Fruit fly (Drosophila melanogaster) whole organism, wandering third instar larva: Measurements from ENCODE around the gene Eig71Eh.

Source experiments
- Abd-B ChIP-seq: fragments of >200 bp; optimal IDR thresholded peaks from 2 replicates; lab custom pipeline; 2017; ENCODE audit warnings: missing biosample characterization, missing genetic modification characterization
- CG32264 ChIP-seq: fragments of 200-800 bp; sonication (Bioruptor generic); optimal IDR thresholded peaks from 2 replicates; lab custom pipeline; 2016; ENCODE audit warnings: missing biosample characterization, missing genetic modification characterization
- CG9705 ChIP-seq: fragments of 200-800 bp; sonication (Bioruptor generic); optimal IDR thresholded peaks from 2 replicates; lab custom pipeline; 2018; ENCODE audit warnings: missing biosample characterization, mild to moderate bottlenecking, missing genetic modification characterization
- Dfd ChIP-seq: fragments of >200 bp; optimal IDR thresholded peaks from 2 replicates; lab custom pipeline; 2017; ENCODE audit warnings: missing biosample characterization, missing genetic modification characterization
- Dif ChIP-seq: fragments of 200-275, 200-300 bp; sonication (Bioruptor generic); optimal IDR thresholded peaks from 2 replicates; lab custom pipeline; 2018; ENCODE audit warnings: missing biosample characterization, missing genetic modification characterization; ENCODE audit not compliant: partially characterized antibody
- GATAd ChIP-seq: sonication (Bioruptor generic); optimal IDR thresholded peaks from 2 replicates; lab custom pipeline; 2016; ENCODE audit warnings: missing biosample characterization, missing genetic modification characterization
- HLH106 ChIP-seq: fragments of 200-800 bp; optimal IDR thresholded peaks from 3 replicates; lab custom pipeline; 2019; ENCODE audit warnings: missing biosample characterization, mild to moderate bottlenecking, missing genetic modification characterization, moderate library complexity
- Hnf4 ChIP-seq: fragments of 200-800 bp; sonication (Bioruptor generic); optimal IDR thresholded peaks from 2 replicates; lab custom pipeline; 2016; ENCODE audit warnings: missing biosample characterization, mild to moderate bottlenecking, missing genetic modification characterization
- Hr78 ChIP-seq: fragments of >200 bp; optimal IDR thresholded peaks from 2 replicates; lab custom pipeline; 2017; ENCODE audit warnings: missing biosample characterization, missing genetic modification characterization
- Jra ChIP-seq: sonication (Bioruptor generic); optimal IDR thresholded peaks from 2 replicates; lab custom pipeline; 2016; ENCODE audit warnings: missing biosample characterization, missing genetic modification characterization
- Mio ChIP-seq: sonication (Bioruptor generic); optimal IDR thresholded peaks from 2 replicates; lab custom pipeline; 2016; ENCODE audit warnings: missing biosample characterization, missing genetic modification characterization
- Myc ChIP-seq: fragments of >200 bp; optimal IDR thresholded peaks from 2 replicates; lab custom pipeline; 2017
- OdsH ChIP-seq: fragments of 200-800 bp; sonication (Bioruptor generic); optimal IDR thresholded peaks from 2 replicates; lab custom pipeline; 2016; ENCODE audit warnings: missing biosample characterization, mild to moderate bottlenecking, missing genetic modification characterization
- Rel ChIP-seq, 2 experiments: fragments of 200-800 bp; sonication (Bioruptor generic) in 1 of 2; optimal IDR thresholded peaks; 2 replicates in 1 of 2; 3 replicates in 1 of 2; lab custom pipeline; 2016 to 2019; ENCODE audit warnings: mild to moderate bottlenecking in 2 of 2, missing biosample characterization in 2 of 2, missing genetic modification characterization in 2 of 2, moderate library complexity in 1 of 2
- Vsx2 ChIP-seq: fragments of 200-300, 225-300 bp; sonication (Bioruptor generic); optimal IDR thresholded peaks from 2 replicates; lab custom pipeline; 2018; ENCODE audit warnings: missing biosample characterization, missing genetic modification characterization; ENCODE audit not compliant: partially characterized antibody
- br ChIP-seq: fragments of 200-800 bp; sonication (Bioruptor generic); optimal IDR thresholded peaks from 2 replicates; lab custom pipeline; 2016; ENCODE audit warnings: missing biosample characterization, missing genetic modification characterization
- brk ChIP-seq: fragments of 200-800 bp; sonication (Bioruptor generic); optimal IDR thresholded peaks from 2 replicates; lab custom pipeline; 2016; ENCODE audit warnings: missing biosample characterization, mild to moderate bottlenecking, missing genetic modification characterization
- dl ChIP-seq, 2 experiments: fragments of 175-275, 200-275 bp in 1 of 2; fragments of 200-275 bp in 1 of 2; sonication (Bioruptor generic); optimal IDR thresholded peaks; lab custom pipeline; 2018; ENCODE audit warnings: mild to moderate bottlenecking in 2 of 2, missing biosample characterization in 2 of 2, missing genetic modification characterization in 2 of 2, moderate library complexity in 2 of 2; ENCODE audit not compliant: partially characterized antibody in 2 of 2, insufficient read depth in 1 of 2
- ey ChIP-seq: fragments of 200-800 bp; sonication (Bioruptor generic); optimal IDR thresholded peaks from 2 replicates; lab custom pipeline; 2016; ENCODE audit warnings: missing biosample characterization, missing genetic modification characterization
- fru ChIP-seq: fragments of 200-800 bp; sonication (Bioruptor generic); optimal IDR thresholded peaks from 3 replicates; lab custom pipeline; 2016; ENCODE audit warnings: missing biosample characterization, mild to moderate bottlenecking, missing genetic modification characterization
- h ChIP-seq: fragments of 200-800 bp; sonication (Bioruptor generic); optimal IDR thresholded peaks from 3 replicates; lab custom pipeline; 2016; ENCODE audit warnings: missing biosample characterization, mild to moderate bottlenecking, missing genetic modification characterization
- jim ChIP-seq: fragments of 175-275, 200-325 bp; sonication (Bioruptor generic); optimal IDR thresholded peaks from 2 replicates; lab custom pipeline; 2016; ENCODE audit warnings: missing biosample characterization, mild to moderate bottlenecking, missing genetic modification characterization
- lola ChIP-seq: fragments of >200 bp; optimal IDR thresholded peaks from 2 replicates; lab custom pipeline; 2017; ENCODE audit warnings: missing biosample characterization, missing genetic modification characterization
- psq ChIP-seq: fragments of 200-800 bp; sonication (Bioruptor generic); optimal IDR thresholded peaks from 3 replicates; lab custom pipeline; 2017; ENCODE audit warnings: missing biosample characterization, mild to moderate bottlenecking, missing genetic modification characterization, moderate library complexity
- rgr ChIP-seq: fragments of 200-800 bp; sonication (Bioruptor generic); optimal IDR thresholded peaks from 3 replicates; lab custom pipeline; 2016; ENCODE audit warnings: missing biosample characterization, mild to moderate bottlenecking, missing genetic modification characterization
- sage ChIP-seq: fragments of 200-800 bp; sonication (Bioruptor generic); optimal IDR thresholded peaks from 2 replicates; lab custom pipeline; 2016; ENCODE audit warnings: missing biosample characterization, mild to moderate bottlenecking, missing genetic modification characterization
- sv ChIP-seq: fragments of 200-800 bp; sonication (Bioruptor generic); optimal IDR thresholded peaks from 3 replicates; lab custom pipeline; 2016; ENCODE audit warnings: missing biosample characterization, missing genetic modification characterization
- tai ChIP-seq: sonication (Bioruptor generic); optimal IDR thresholded peaks from 2 replicates; lab custom pipeline; 2016; ENCODE audit warnings: missing biosample characterization, missing genetic modification characterization
- woc ChIP-seq: sonication (Bioruptor generic); optimal IDR thresholded peaks from 2 replicates; lab custom pipeline; 2016; ENCODE audit warnings: missing biosample characterization, mild to moderate bottlenecking, missing genetic modification characterization

The Eig71Eh gene

DNA sequence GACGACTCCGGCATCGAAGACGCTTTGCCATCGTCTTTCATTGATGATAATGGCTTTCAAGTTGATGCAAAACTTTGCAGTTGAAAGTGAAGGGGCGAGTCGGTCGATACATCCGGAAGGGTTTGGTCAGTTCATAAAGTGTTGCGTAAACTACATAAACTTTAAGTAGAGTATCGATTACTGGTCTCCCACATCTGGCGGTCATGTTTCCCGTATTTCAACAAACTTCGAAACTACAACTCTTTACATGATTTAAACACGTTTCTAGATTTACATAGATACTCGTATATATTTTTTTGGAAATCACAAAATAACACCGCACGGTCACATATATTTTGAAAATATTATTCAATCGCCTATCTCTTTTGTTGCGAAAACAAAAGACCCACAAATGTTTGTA, 28.6 kb upstream of the Eig71Eh start, which contains the start of gene CG34452:
Gene CG34452, minus strand, starts transcription at position 101 of the 400 bp plus-strand sequence.
- TF ChIP-seq Hnf4 (GFP tag; lab: Kevin White, UChicago), result no peak
- no peak for TF ChIP-seq sage (GFP tag; lab: Kevin White, UChicago)
- TF ChIP-seq Vsx2 (GFP tag; lab: Kevin White, UChicago), result no peak
- no peak for TF ChIP-seq Jra (GFP tag; lab: Kevin White, UChicago)
- no peak for TF ChIP-seq tai (GFP tag; lab: Kevin White, UChicago)
- TF ChIP-seq Abd-B (GFP tag; lab: Kevin White, UChicago), result no peak
- TF ChIP-seq woc (GFP tag; lab: Kevin White, UChicago), result no peak
- no peak for TF ChIP-seq brk (GFP tag; lab: Kevin White, UChicago)
- no peak for TF ChIP-seq Mio
- no peak for TF ChIP-seq Dfd (GFP tag; lab: Kevin White, UChicago)
- no peak for TF ChIP-seq GATAd (GFP tag; lab: Kevin White, UChicago)
- TF ChIP-seq CG32264 (GFP tag; lab: Kevin White, UChicago), result no peak
- no peak for TF ChIP-seq sv (GFP tag; lab: Kevin White, UChicago)
- no peak for TF ChIP-seq br (GFP tag; lab: Kevin White, UChicago)
- no peak for TF ChIP-seq fru (GFP tag; lab: Kevin White, UChicago)
- no peak for TF ChIP-seq CG9705 (GFP tag; lab: Kevin White, UChicago)
- TF ChIP-seq lola (GFP tag; lab: Kevin White, UChicago), result no peak

DNA sequence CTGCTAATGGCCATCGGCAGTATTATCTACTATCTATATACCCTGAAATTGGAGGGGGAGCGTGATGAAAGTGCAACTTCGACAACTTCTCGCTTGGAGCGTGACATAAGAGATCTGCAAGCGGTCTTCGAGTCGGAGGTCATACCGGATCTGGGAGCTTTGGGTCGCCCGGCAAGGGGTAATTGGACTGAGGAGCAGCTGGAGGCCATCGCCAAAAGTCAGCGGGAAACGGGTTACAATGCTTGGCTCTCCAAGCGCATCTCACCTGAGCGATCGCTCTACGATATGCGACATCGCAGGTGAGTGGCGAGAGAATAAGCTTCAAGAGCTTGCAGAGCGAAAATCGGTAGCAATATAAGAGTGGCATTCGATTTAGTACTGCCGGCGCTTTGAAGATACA, 24.8 kb upstream of the Eig71Eh start:
- peak in 1 of 2 experiments; percentile 59 for TF ChIP-seq dl (GFP tag; optimal IDR thresholded peaks at IDR 0.05; lab: Kevin White, UChicago; ENCODE audit: insufficient read depth in 1 of 2, partially characterized antibody in 2 of 2)
- TF ChIP-seq Vsx2 (GFP tag; lab: Kevin White, UChicago), result peak; percentile 43
- peak; percentile 43 for TF ChIP-seq Dif
- no peak for TF ChIP-seq Rel (GFP tag; optimal IDR thresholded peaks at IDR 0.05; lab: Kevin White, UChicago)
- no peak for TF ChIP-seq Rel (tag; optimal IDR thresholded peaks at IDR 0.05; lab: Kevin White, UChicago)
- TF ChIP-seq, all 38 proteins: peak for 3

DNA sequence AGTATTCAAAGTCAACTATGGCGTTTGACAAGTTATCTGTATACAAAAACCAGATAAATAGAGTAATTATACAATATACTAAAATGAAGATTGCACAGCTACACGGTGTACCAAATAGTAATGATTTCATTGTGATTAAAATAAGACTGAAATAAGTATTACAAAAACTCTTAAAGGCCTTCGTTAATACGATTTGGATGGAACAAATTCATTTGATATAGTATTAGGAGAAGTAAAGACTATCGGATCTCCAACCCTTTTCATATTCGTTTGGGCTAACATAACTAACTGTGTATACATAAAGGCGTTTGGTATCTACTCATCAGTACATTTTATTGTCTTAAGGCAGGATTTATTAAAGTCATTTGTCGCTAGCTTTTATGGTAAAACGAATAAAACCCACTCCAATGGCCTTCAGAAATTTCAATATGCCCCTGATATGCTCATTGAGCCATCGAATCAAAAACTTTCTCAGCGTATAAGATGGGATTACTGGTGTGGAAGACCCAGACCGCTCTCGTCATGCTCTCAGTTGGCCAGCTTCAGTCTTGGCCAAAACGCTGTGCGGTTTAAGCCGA, 24.2 kb upstream of the Eig71Eh start, which contains the start of the genes CG7579 and Pgant8:
Gene CG7579, minus strand, starts transcription at position 101 of the 578 bp plus-strand sequence.
Gene Pgant8, plus strand, starts transcription at position 528 of the 578 bp plus-strand sequence.
- TF ChIP-seq psq (no peak), GATAd (GFP tag; lab: Kevin White, UChicago) (no peak), ey (GFP tag; lab: Kevin White, UChicago) (no peak), Hnf4 (GFP tag; lab: Kevin White, UChicago) (no peak), Hr78 (no peak), HLH106 (tag; lab: Kevin White, UChicago) (no peak), h (GFP tag; lab: Kevin White, UChicago) (no peak), Dfd (GFP tag; lab: Kevin White, UChicago) (no peak), sv (GFP tag; lab: Kevin White, UChicago) (no peak), fru (GFP tag; lab: Kevin White, UChicago) (no peak), dl (GFP tag; optimal IDR thresholded peaks at IDR 0.05; lab: Kevin White, UChicago; ENCODE audit: insufficient read depth in 1 of 2, partially characterized antibody in 2 of 2) (no peak), CG9705 (GFP tag; lab: Kevin White, UChicago) (no peak), Abd-B (GFP tag; lab: Kevin White, UChicago) (no peak), Myc (lab: Kevin White, UChicago) (no peak)

DNA sequence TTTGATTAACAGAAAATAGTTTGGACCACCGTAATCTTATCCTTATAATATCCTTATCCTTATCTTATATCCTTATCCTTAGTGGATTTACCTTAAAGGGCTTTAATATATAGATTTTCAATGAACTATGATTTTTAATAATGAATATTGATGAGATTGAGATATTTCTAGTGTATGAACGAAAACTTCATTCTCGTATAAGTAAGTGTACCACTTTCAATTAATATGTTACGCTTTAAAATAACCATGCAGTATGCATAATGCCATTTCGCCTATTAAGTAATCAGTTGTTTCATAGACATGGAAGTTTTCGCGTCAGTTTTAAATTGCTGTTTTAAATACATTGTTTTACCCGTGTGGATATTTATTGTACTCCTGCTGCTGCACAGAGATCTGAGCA, 20.2 kb upstream of the Eig71Eh start, which contains the start of gene CG7304:
Gene CG7304, plus strand, starts transcription at position 301 of the 400 bp plus-strand sequence.
- no peak for TF ChIP-seq h (GFP tag; lab: Kevin White, UChicago)
- no peak for TF ChIP-seq Rel (GFP tag; optimal IDR thresholded peaks at IDR 0.05; lab: Kevin White, UChicago)
- no peak for TF ChIP-seq Rel (tag; optimal IDR thresholded peaks at IDR 0.05; lab: Kevin White, UChicago)
- TF ChIP-seq CG9705 (GFP tag; lab: Kevin White, UChicago), result no peak
- no peak for TF ChIP-seq rgr
- no peak for TF ChIP-seq Hnf4 (GFP tag; lab: Kevin White, UChicago)
- TF ChIP-seq, all 38 proteins: peak for 0

DNA sequence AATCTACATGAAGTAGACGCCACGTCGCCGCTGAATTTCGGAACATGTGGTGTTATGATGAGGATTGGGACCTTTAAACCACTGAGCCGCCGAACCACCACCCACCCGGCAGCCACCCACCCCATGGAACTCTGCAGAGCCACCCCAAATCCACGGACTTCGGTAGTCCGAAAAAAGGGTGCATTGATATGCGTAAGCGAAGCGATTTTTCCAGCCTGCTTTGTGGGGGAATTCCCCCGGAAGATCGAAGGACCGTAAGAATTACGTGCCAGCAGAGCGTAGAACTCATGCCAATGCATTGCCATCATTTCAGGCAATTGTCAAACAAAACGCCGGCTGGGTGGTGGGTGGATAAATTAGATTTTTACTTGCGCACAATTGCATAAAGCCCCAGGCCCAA, 19.0 kb upstream of the Eig71Eh start:
- TF ChIP-seq tai (GFP tag; lab: Kevin White, UChicago), result no peak

DNA sequence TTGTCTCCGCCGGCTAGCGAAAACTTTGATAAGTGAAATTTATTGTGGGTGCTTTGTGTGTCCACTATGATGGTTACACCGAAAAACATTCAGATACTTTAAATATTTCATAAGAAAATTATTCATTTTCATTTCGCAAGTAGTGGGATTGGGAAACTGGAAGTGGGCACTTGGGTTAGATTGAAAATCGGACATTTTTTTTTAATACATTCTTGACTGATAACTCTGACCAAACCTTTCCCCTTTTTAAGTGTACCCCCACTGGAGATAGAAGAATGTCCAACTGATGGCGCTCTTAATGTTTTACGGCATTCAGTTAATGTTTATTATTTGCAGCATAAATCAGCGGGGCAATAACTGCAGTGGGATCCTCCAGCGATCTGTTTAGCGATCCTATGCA, 18.4 kb upstream of the Eig71Eh start:
- no peak for TF ChIP-seq jim (GFP tag; lab: Kevin White, UChicago)
- no peak for TF ChIP-seq OdsH (GFP tag; lab: Kevin White, UChicago)
- no peak for TF ChIP-seq Hnf4 (GFP tag; lab: Kevin White, UChicago)
- no peak for TF ChIP-seq fru (GFP tag; lab: Kevin White, UChicago)
- TF ChIP-seq psq, result no peak
- TF ChIP-seq Abd-B (GFP tag; lab: Kevin White, UChicago), result no peak
